Fruit fly (Drosophila melanogaster): ENCODE results near the gene CG34353.

The CG34353 gene

dm6 chr3R:27925000-27925970 is 19.6 kb upstream of the CG34353 start, which contains the start of gene mino:
Gene mino, plus strand, starts transcription at chr3R:27925191.
- TF ChIP-seq noc (tag; optimal IDR thresholded peaks at IDR 0.05) = peak; percentile 69

dm6 chr3R:27922673-27923175 is 17.1 kb upstream of the CG34353 start, which contains the start of gene RpL4:
Gene RpL4, plus strand, starts transcription at chr3R:27922821.
- TF ChIP-seq noc (tag; optimal IDR thresholded peaks at IDR 0.05) = peak; percentile 44

- no peak for TF ChIP-seq noc (tag; optimal IDR thresholded peaks at IDR 0.05)
Measured at dm6 chr3R:27921982-27922672, 16.5 kb upstream of the CG34353 start, which contains the start of gene BCAS2. Gene BCAS2, minus strand, starts transcription at chr3R:27922356.

dm6 chr3R:27920883-27921282 is 15.2 kb upstream of the CG34353 start, which contains the start of gene CG12259:
Gene CG12259, minus strand, starts transcription at chr3R:27921089.
- TF ChIP-seq noc (tag; optimal IDR thresholded peaks at IDR 0.05) = no peak

- peak; percentile 38 for TF ChIP-seq noc (tag; optimal IDR thresholded peaks at IDR 0.05)
Measured at dm6 chr3R:27919385-27919789, 13.7 kb upstream of the CG34353 start, which contains the start of gene Boh1. Gene Boh1, minus strand, starts transcription at chr3R:27919460.

dm6 chr3R:27916355-27917019 is 10.8 kb upstream of the CG34353 start, which contains the start of the genes CG5003 and mRpS22:
Gene CG5003, minus strand, starts transcription at chr3R:27916516.
Gene mRpS22, plus strand, starts transcription at chr3R:27916908.
- peak; percentile 58 for TF ChIP-seq noc (tag; optimal IDR thresholded peaks at IDR 0.05)

- no peak for TF ChIP-seq noc (tag; optimal IDR thresholded peaks at IDR 0.05)
Measured at dm6 chr3R:27912147-27912546, 6.5 kb upstream of the CG34353 start, which contains the start of gene mil. Gene mil, plus strand, starts transcription at chr3R:27912447.

- no peak for TF ChIP-seq noc (tag; optimal IDR thresholded peaks at IDR 0.05)
Measured at dm6 chr3R:27888110-27888509, 17.5 kb downstream of the CG34353 start.

- TF ChIP-seq noc (tag; optimal IDR thresholded peaks at IDR 0.05) = no peak
Measured at dm6 chr3R:27872290-27872689, 33.4 kb downstream of the CG34353 start, which contains the start of gene CG12426. Gene CG12426, minus strand, starts transcription at chr3R:27872390.

- no peak for TF ChIP-seq noc (tag; optimal IDR thresholded peaks at IDR 0.05)
Measured at dm6 chr3R:27845650-27846049, 60.0 kb downstream of the CG34353 start, which contains the start of gene Or98a. Gene Or98a, plus strand, starts transcription at chr3R:27845950.

dm6 chr3R:27843809-27844208 is 61.8 kb downstream of the CG34353 start:
- no peak for TF ChIP-seq noc (tag; optimal IDR thresholded peaks at IDR 0.05)

- TF ChIP-seq noc (tag; optimal IDR thresholded peaks at IDR 0.05) = no peak
Measured at dm6 chr3R:27826188-27826587, 79.5 kb downstream of the CG34353 start.

dm6 chr3R:27813251-27813650 is 92.4 kb downstream of the CG34353 start:
- no peak for TF ChIP-seq noc (tag; optimal IDR thresholded peaks at IDR 0.05)

- no peak for TF ChIP-seq noc (tag; optimal IDR thresholded peaks at IDR 0.05)
Measured at dm6 chr3R:27740692-27741091, 165.0 kb downstream of the CG34353 start.

- no peak for TF ChIP-seq noc (tag; optimal IDR thresholded peaks at IDR 0.05)
Measured at dm6 chr3R:27739999-27740398, 165.6 kb downstream of the CG34353 start.

Data from whole organism, larva.